Fruit fly (Drosophila melanogaster) whole organism, embryonic: ENCODE data around the gene CG6168.

ENCODE experiments used
- ATbp ChIP-seq: fragments of 200-800 bp; sonication (Bioruptor generic); optimal IDR thresholded peaks from 2 replicates; lab custom pipeline; 2017; ENCODE audit warnings: missing biosample characterization, mild to moderate bottlenecking, missing genetic modification characterization, missing genetic modification reagents
- Adf1 ChIP-seq: fragments of 200-800 bp; sonication (Bioruptor generic); IDR thresholded peaks from 2 replicates; pipeline ENCODE4 v1.3.6; 2022; ENCODE audit warnings: missing biosample characterization, missing genetic modification characterization
- B-H1 ChIP-seq: fragments of 200-800 bp; sonication (Bioruptor generic); IDR thresholded peaks from 3 replicates; pipeline ENCODE4 v1.3.6; 2022; ENCODE audit warnings: missing biosample characterization, missing genetic modification characterization
- CG11247 ChIP-seq: fragments of 200-800 bp; sonication (Bioruptor generic); IDR thresholded peaks from 2 replicates; pipeline ENCODE4 v1.3.6; 2022; ENCODE audit warnings: missing biosample characterization, missing genetic modification characterization
- CG11398 ChIP-seq: fragments of 200-800 bp; sonication (Bioruptor generic); optimal IDR thresholded peaks from 2 replicates; lab custom pipeline; 2016; ENCODE audit warnings: missing biosample characterization, missing genetic modification characterization
- CG11560 ChIP-seq: fragments of 200-800 bp; sonication (Bioruptor generic); IDR thresholded peaks from 3 replicates; pipeline ENCODE4 v1.3.6; 2022; ENCODE audit warnings: missing biosample characterization, missing genetic modification characterization
- CG12769 ChIP-seq: fragments of 200-800 bp; sonication (Bioruptor generic); optimal IDR thresholded peaks from 2 replicates; lab custom pipeline; 2019; ENCODE audit warnings: missing biosample characterization, mild to moderate bottlenecking, missing genetic modification characterization, moderate library complexity
- CG18011 ChIP-seq: fragments of 200-800 bp; sonication (Bioruptor generic); optimal IDR thresholded peaks from 2 replicates; lab custom pipeline; 2017; ENCODE audit warnings: missing biosample characterization, missing genetic modification characterization, mild to moderate bottlenecking, moderate library complexity, missing genotype
- CG2116 ChIP-seq: fragments of 200-800 bp; sonication (Bioruptor generic); optimal IDR thresholded peaks from 3 replicates; lab custom pipeline; 2018; ENCODE audit warnings: missing biosample characterization, mild to moderate bottlenecking, missing genetic modification characterization
- CG7372 ChIP-seq: fragments of 200-800 bp; sonication (Bioruptor generic); IDR thresholded peaks from 2 replicates; pipeline ENCODE4 v1.3.6; 2022; ENCODE audit warnings: missing biosample characterization, missing genetic modification characterization
- CG7963 ChIP-seq: fragments of 200-800 bp; sonication (Bioruptor generic); IDR thresholded peaks from 3 replicates; pipeline ENCODE4 v1.3.6; 2022; ENCODE audit warnings: missing biosample characterization, missing genetic modification characterization; ENCODE audit not compliant: partially characterized antibody
- CG7987 ChIP-seq: fragments of 200-800 bp; sonication (Bioruptor generic); optimal IDR thresholded peaks from 2 replicates; lab custom pipeline; 2018; ENCODE audit warnings: missing biosample characterization, mild to moderate bottlenecking, missing genetic modification characterization, moderate library complexity
- CG8290 ChIP-seq, 3 experiments: fragments of 200-800 bp; sonication (Bioruptor generic); optimal IDR thresholded peaks; 2 replicates each; lab custom pipeline; 2016 to 2019; ENCODE audit warnings: missing biosample characterization in 3 of 3, missing genetic modification characterization in 3 of 3, mild to moderate bottlenecking in 2 of 3, moderate library complexity in 1 of 3
- CG8944 ChIP-seq: fragments of 200-800 bp; sonication (Bioruptor generic); optimal IDR thresholded peaks from 3 replicates; lab custom pipeline; 2016; ENCODE audit warnings: missing biosample characterization, missing genetic modification characterization
- E2f1 ChIP-seq: fragments of 200-800 bp; sonication (Bioruptor generic); IDR thresholded peaks from 2 replicates; pipeline ENCODE4 v1.3.6; 2022; ENCODE audit warnings: missing biosample characterization, missing genetic modification characterization
- H15 ChIP-seq: fragments of 200-800 bp; sonication (Bioruptor generic); IDR thresholded peaks from 3 replicates; pipeline ENCODE4 v1.3.6; 2022; ENCODE audit warnings: missing biosample characterization, missing genetic modification characterization
- HLH3B ChIP-seq: fragments of 200-800 bp; sonication (Bioruptor generic); IDR thresholded peaks from 2 replicates; pipeline ENCODE4 v1.3.6; 2022; ENCODE audit warnings: missing biosample characterization, missing genetic modification characterization
- Hey ChIP-seq: fragments of 200-800 bp; sonication (Bioruptor generic); optimal IDR thresholded peaks from 3 replicates; lab custom pipeline; 2018; ENCODE audit warnings: missing biosample characterization, mild to moderate bottlenecking, missing genetic modification characterization
- Hr51 ChIP-seq, 2 experiments: fragments of 200-800 bp; sonication (Bioruptor generic); optimal IDR thresholded peaks; 2 replicates in 1 of 2; 3 replicates in 1 of 2; lab custom pipeline; 2016 to 2018; ENCODE audit warnings: missing biosample characterization in 2 of 2, missing genetic modification characterization in 2 of 2, mild to moderate bottlenecking in 1 of 2, moderate library complexity in 1 of 2
- Lim3 ChIP-seq: fragments of 200-800 bp; sonication (Bioruptor generic); IDR thresholded peaks from 2 replicates; pipeline ENCODE4 v1.3.6; 2022; ENCODE audit warnings: missing biosample characterization, missing genetic modification characterization
- MBD-R2 ChIP-seq: fragments of 200-800 bp; sonication (Bioruptor generic); IDR thresholded peaks from 2 replicates; pipeline ENCODE4 v1.3.6; 2022; ENCODE audit warnings: missing biosample characterization, missing genetic modification characterization
- Sox100B ChIP-seq: fragments of 200-800 bp; sonication (Bioruptor generic); optimal IDR thresholded peaks from 3 replicates; lab custom pipeline; 2018; ENCODE audit warnings: missing biosample characterization, mild to moderate bottlenecking, missing genetic modification characterization
- Sox102F ChIP-seq: fragments of 200-800 bp; sonication (Bioruptor generic); optimal IDR thresholded peaks from 2 replicates; lab custom pipeline; 2018; ENCODE audit warnings: missing biosample characterization, mild to moderate bottlenecking, missing genetic modification characterization, moderate library complexity
- Trl ChIP-seq, 3 experiments: fragments of >200 bp in 2 of 3; fragments of 200-800 bp in 1 of 3; sonication (Bioruptor generic) in 1 of 3; optimal IDR thresholded peaks; 2 replicates in 1 of 3; 3 replicates in 2 of 3; lab custom pipeline; 2016 to 2017; ENCODE audit warnings: missing biosample characterization in 1 of 3, missing genetic modification characterization in 1 of 3
- abd-A ChIP-seq: fragments of 200-800 bp; sonication (Bioruptor generic); optimal IDR thresholded peaks from 3 replicates; lab custom pipeline; 2019; ENCODE audit warnings: missing biosample characterization, mild to moderate bottlenecking, missing genetic modification characterization, moderate library complexity
- bowl ChIP-seq: fragments of 200-800 bp; sonication (Bioruptor generic); IDR thresholded peaks from 2 replicates; pipeline ENCODE4 v1.3.6; 2022; ENCODE audit warnings: missing biosample characterization, missing genetic modification characterization
- cas ChIP-seq: fragments of 200-800 bp; sonication (Bioruptor generic); IDR thresholded peaks from 2 replicates; pipeline ENCODE4 v1.3.6; 2022; ENCODE audit warnings: missing biosample characterization, missing genetic modification characterization
- caup ChIP-seq: fragments of 200-800 bp; sonication (Bioruptor generic); optimal IDR thresholded peaks from 3 replicates; lab custom pipeline; 2017; ENCODE audit warnings: missing biosample characterization, mild to moderate bottlenecking, missing genetic modification characterization, moderate library complexity; ENCODE audit not compliant: severe bottlenecking
- chinmo ChIP-seq: fragments of 200-800 bp; sonication (Bioruptor generic); IDR thresholded peaks from 4 replicates; pipeline ENCODE4 v1.3.6; 2022; ENCODE audit warnings: missing biosample characterization, missing genetic modification characterization; ENCODE audit not compliant: partially characterized antibody
- chm ChIP-seq: fragments of 200-800 bp; sonication (Bioruptor generic); IDR thresholded peaks from 2 replicates; pipeline ENCODE4 v1.3.6; 2022; ENCODE audit warnings: missing biosample characterization, missing genetic modification characterization
- chn ChIP-seq: fragments of 200-800 bp; sonication (Bioruptor generic); optimal IDR thresholded peaks from 2 replicates; lab custom pipeline; 2016; ENCODE audit warnings: missing biosample characterization, missing genetic modification characterization
- ci ChIP-seq: fragments of 200-800 bp; sonication (Bioruptor generic); IDR thresholded peaks from 3 replicates; pipeline ENCODE4 v1.3.6; 2022; ENCODE audit warnings: missing biosample characterization, missing genetic modification characterization
- ems ChIP-seq: fragments of 200-800 bp; sonication (Bioruptor generic); optimal IDR thresholded peaks from 3 replicates; lab custom pipeline; 2016; ENCODE audit warnings: missing biosample characterization, missing genetic modification characterization
- fd3F ChIP-seq: fragments of 200-800 bp; sonication (Bioruptor generic); optimal IDR thresholded peaks from 2 replicates; lab custom pipeline; 2018; ENCODE audit warnings: missing biosample characterization, mild to moderate bottlenecking, missing genetic modification characterization, moderate library complexity
- gt ChIP-seq: fragments of 200-800 bp; sonication (Bioruptor generic); IDR thresholded peaks from 2 replicates; pipeline ENCODE4 v1.3.6; 2022; ENCODE audit warnings: missing biosample characterization, missing genetic modification characterization
- nau ChIP-seq: fragments of 200-800 bp; sonication (Bioruptor generic); optimal IDR thresholded peaks from 3 replicates; lab custom pipeline; 2017; ENCODE audit warnings: missing biosample characterization, mild to moderate bottlenecking, missing genetic modification characterization, missing genetic modification reagents
- nerfin-1 ChIP-seq: fragments of 200-800 bp; sonication (Bioruptor generic); optimal IDR thresholded peaks from 3 replicates; lab custom pipeline; 2019; ENCODE audit warnings: missing biosample characterization, mild to moderate bottlenecking, missing genetic modification characterization, moderate library complexity
- nerfin-2 ChIP-seq: fragments of 200-800 bp; sonication (Bioruptor generic); IDR thresholded peaks from 2 replicates; pipeline ENCODE4 v1.3.6; 2022; ENCODE audit warnings: missing biosample characterization, missing genetic modification characterization; ENCODE audit not compliant: partially characterized antibody
- org-1 ChIP-seq: fragments of 200-800 bp; sonication (Bioruptor generic); optimal IDR thresholded peaks from 2 replicates; lab custom pipeline; 2017; ENCODE audit warnings: missing biosample characterization, missing genetic modification characterization
- otp ChIP-seq: fragments of 200-800 bp; sonication (Bioruptor generic); IDR thresholded peaks from 3 replicates; pipeline ENCODE4, ENCODE4 v1.3.6; 2022; ENCODE audit warnings: missing biosample characterization, missing genetic modification characterization
- pb ChIP-seq: fragments of 200-800 bp; sonication (Bioruptor generic); optimal IDR thresholded peaks from 3 replicates; lab custom pipeline; 2016; ENCODE audit warnings: missing biosample characterization, missing genetic modification characterization
- prd ChIP-seq, 3 experiments: fragments of >200 bp in 2 of 3; fragments of 200-800 bp in 1 of 3; sonication (Bioruptor generic) in 1 of 3; optimal IDR thresholded peaks in 2 of 3; IDR thresholded peaks in 1 of 3; 2 replicates in 2 of 3; 3 replicates in 1 of 3; pipeline versions ENCODE4 v1.3.6 to Lab custom; 2017 to 2022; ENCODE audit warnings: missing biosample characterization in 1 of 3, missing genetic modification characterization in 1 of 3
- rib ChIP-seq: fragments of 200-800 bp; sonication (Bioruptor generic); IDR thresholded peaks from 2 replicates; pipeline ENCODE4 v1.3.6; 2022; ENCODE audit warnings: missing biosample characterization, missing genetic modification characterization
- slp2 ChIP-seq: fragments of 200-800 bp; sonication (Bioruptor generic); optimal IDR thresholded peaks from 2 replicates; lab custom pipeline; 2016; ENCODE audit warnings: missing biosample characterization, missing genetic modification characterization
- sob ChIP-seq: fragments of 200-800 bp; sonication (Bioruptor generic); IDR thresholded peaks from 2 replicates; pipeline ENCODE4 v1.3.6; 2022; ENCODE audit warnings: missing biosample characterization, missing genetic modification characterization
- sr ChIP-seq: fragments of 200-800 bp; sonication (Bioruptor generic); IDR thresholded peaks from 3 replicates; pipeline ENCODE4 v1.3.6; 2022; ENCODE audit warnings: missing biosample characterization, missing genetic modification characterization
- sug ChIP-seq: fragments of 200-800 bp; optimal IDR thresholded peaks from 2 replicates; lab custom pipeline; 2019; ENCODE audit warnings: missing biosample characterization, mild to moderate bottlenecking, missing genetic modification characterization, moderate library complexity
- zfh1 ChIP-seq: fragments of 200-800 bp; sonication (Bioruptor generic); IDR thresholded peaks from 3 replicates; pipeline ENCODE4 v1.3.6; 2022; ENCODE audit warnings: missing biosample characterization, missing genetic modification characterization

The CG6168 gene

DNA sequence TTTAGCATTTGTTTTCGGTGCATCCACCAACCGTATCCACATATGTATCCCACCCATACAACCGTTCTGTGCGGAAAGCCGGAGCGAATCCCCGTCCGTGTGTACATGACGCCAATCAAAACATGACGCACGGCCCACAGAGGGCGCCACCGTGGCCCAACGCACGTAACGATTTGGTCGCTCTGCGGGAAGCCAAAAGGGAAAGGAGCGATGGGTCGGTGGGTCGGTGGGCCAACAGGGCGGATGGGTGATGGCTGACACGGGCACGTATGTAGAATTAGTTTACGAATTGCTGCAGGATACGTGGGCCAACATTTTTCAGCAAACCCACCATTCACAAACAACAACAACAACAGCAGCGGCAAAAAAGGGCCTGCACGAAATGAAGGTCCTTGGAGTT is 37.2 kb upstream of the CG6168 start (continued):
- TF ChIP-seq Trl (optimal IDR thresholded peaks at IDR 0.05; lab: Kevin White, UChicago), result no peak
- peak; percentile 8 for TF ChIP-seq Trl (GFP tag; optimal IDR thresholded peaks at IDR 0.05; lab: Kevin White, UChicago)
- TF ChIP-seq CG18011 (GFP tag; lab: Kevin White, UChicago), result no peak
- no peak for TF ChIP-seq rib (GFP tag; lab: Robert Waterston, UW)
- TF ChIP-seq Sox102F (GFP tag; lab: Kevin White, UChicago), result peak; percentile 20
- TF ChIP-seq B-H1 (GFP tag; lab: Robert Waterston, UW), result no peak
- TF ChIP-seq ATbp (GFP tag; lab: Kevin White, UChicago), result peak; percentile 15
- peak; percentile 63 for TF ChIP-seq CG12769 (tag; lab: Kevin White, UChicago)
- TF ChIP-seq ci (GFP tag; lab: Robert Waterston, UW), result peak; percentile 73; the same call in 2 of the 3 replicates
- TF ChIP-seq slp2 (GFP tag; lab: Kevin White, UChicago), result no peak
- no peak for TF ChIP-seq caup
- TF ChIP-seq E2f1 (GFP tag; lab: Robert Waterston, UW), result peak; percentile 36; the same call in 1 of the 2 replicates
- TF ChIP-seq Hey (tag; lab: Kevin White, UChicago), result peak; percentile 60
- no peak for TF ChIP-seq ems (GFP tag; lab: Kevin White, UChicago)
- peak; percentile 75 for TF ChIP-seq abd-A (tag; lab: Kevin White, UChicago)
- TF ChIP-seq Sox100B, result no peak
- TF ChIP-seq fd3F (GFP tag; lab: Kevin White, UChicago), result peak; percentile 7
- TF ChIP-seq CG11398, result peak; percentile 15
- no peak for TF ChIP-seq org-1 (GFP tag; lab: Kevin White, UChicago)
- TF ChIP-seq Lim3 (GFP tag; lab: Robert Waterston, UW), result no peak
- peak; percentile 60; the same call in 2 of the 3 replicates for TF ChIP-seq zfh1
- TF ChIP-seq CG11247 (GFP tag; lab: Robert Waterston, UW), result peak; percentile 44; the same call in 1 of the 2 replicates
- 0 out of 2 replicates have a peak, but pooled peaks have one; percentile 21 for TF ChIP-seq HLH3B
- no peak for TF ChIP-seq CG7963
- TF ChIP-seq nerfin-2 (GFP tag; lab: Robert Waterston, UW), result peak; percentile 42; the same call in 1 of the 2 replicates
- TF ChIP-seq MBD-R2 (GFP tag; lab: Robert Waterston, UW), result 0 out of 2 replicates have a peak, but pooled peaks have one; percentile 15
- peak; percentile 21 for TF ChIP-seq CG8944 (GFP tag; lab: Kevin White, UChicago)
- peak; percentile 30 for TF ChIP-seq pb (GFP tag; lab: Kevin White, UChicago)
- peak; percentile 70 for TF ChIP-seq CG7372 (GFP tag; lab: Robert Waterston, UW)
- 0 out of 2 replicates have a peak, but pooled peaks have one; percentile 21 for TF ChIP-seq gt
- no peak for TF ChIP-seq Adf1 (GFP tag; lab: Robert Waterston, UW)
- TF ChIP-seq chn (GFP tag; lab: Kevin White, UChicago), result peak; percentile 4
- TF ChIP-seq CG11560 (tag; lab: Robert Waterston, UW), result 0 out of 3 replicates have a peak, but pooled peaks have one; percentile 13
- TF ChIP-seq sr, result 0 out of 3 replicates have a peak, but pooled peaks have one; percentile 31
- TF ChIP-seq CG7987 (GFP tag; lab: Kevin White, UChicago), result peak; percentile 47
- peak in 1 of 2 experiments; percentile 4 for TF ChIP-seq Hr51 (GFP tag; optimal IDR thresholded peaks at IDR 0.05; lab: Kevin White, UChicago)
- peak; percentile 13 for TF ChIP-seq sug (tag; lab: Kevin White, UChicago)
- peak; percentile 66; the same call in 1 of the 2 replicates for TF ChIP-seq chm (GFP tag; lab: Robert Waterston, UW)
- TF ChIP-seq nerfin-1, result peak; percentile 12
- TF ChIP-seq bowl (GFP tag; lab: Robert Waterston, UW), result peak; percentile 34; the same call in 1 of the 2 replicates
- TF ChIP-seq CG8290 (GFP tag; optimal IDR thresholded peaks at IDR 0.05; lab: Kevin White, UChicago), result no peak
- peak in 1 of 2 experiments; percentile 91 for TF ChIP-seq CG8290 (tag; optimal IDR thresholded peaks at IDR 0.05; lab: Kevin White, UChicago)
- 0 out of 4 replicates have a peak, but pooled peaks have one; percentile 21 for TF ChIP-seq chinmo (GFP tag; lab: Robert Waterston, UW)
- TF ChIP-seq cas (GFP tag; lab: Robert Waterston, UW), result no peak
- no peak for TF ChIP-seq CG2116 (GFP tag; lab: Kevin White, UChicago)
- TF ChIP-seq nau, result peak; percentile 24
- no peak for TF ChIP-seq prd (optimal IDR thresholded peaks at IDR 0.05; lab: Kevin White, UChicago)
- 0 out of 3 replicates have a peak, but pooled peaks have one; percentile 32 for TF ChIP-seq prd (GFP tag; IDR thresholded peaks at IDR 0.05; lab: Robert Waterston, UW)
- 0 out of 3 replicates have a peak, but pooled peaks have one; percentile 27 for TF ChIP-seq H15 (GFP tag; lab: Robert Waterston, UW)
- TF ChIP-seq otp (GFP tag; lab: Robert Waterston, UW), result peak; percentile 60; the same call in 1 of the 3 replicates
- TF ChIP-seq sob, result 0 out of 2 replicates have a peak, but pooled peaks have one; percentile 26
